Worm (Caenorhabditis elegans): ENCODE data around the gene F45C12.17.

ce11 chrII:1728253-1728652, 2.3 kb downstream of the F45C12.17 start, which contains the start of gene btb-9:
- TF ChIP-seq him-1 (tag; optimal IDR thresholded peaks at IDR 0.05) (no peak), W03F9.2 (tag; optimal IDR thresholded peaks at IDR 0.05) (no peak), dao-5 (tag; optimal IDR thresholded peaks at IDR 0.05) (no peak)
